Worm (Caenorhabditis elegans) whole organism, late embryonic: ENCODE results near the gene H40L08.2.

Experiments used
- C38D4.7 ChIP-seq: fragments of 200-800 bp; sonication (Bioruptor generic); optimal IDR thresholded peaks from 2 replicates; lab custom pipeline; 2018; ENCODE audit warnings: mild to moderate bottlenecking, missing genetic modification characterization, moderate library complexity, missing compliant biosample characterization
- F13H6.1 ChIP-seq: sonication (generic microtip); optimal IDR thresholded peaks from 2 replicates; lab custom pipeline; 2016; ENCODE audit warnings: missing genetic modification characterization, missing compliant biosample characterization
- K09A11.1 ChIP-seq: sonication (generic microtip); optimal IDR thresholded peaks from 2 replicates; lab custom pipeline; 2017; ENCODE audit warnings: antibody characterized with exemption, mild to moderate bottlenecking, missing genetic modification characterization, missing compliant biosample characterization; ENCODE audit not compliant: insufficient read depth
- T23F11.4 ChIP-seq: fragments of 200-800 bp; sonication (Bioruptor generic); optimal IDR thresholded peaks from 2 replicates; lab custom pipeline; 2018; ENCODE audit warnings: mild to moderate bottlenecking, missing genetic modification characterization, missing compliant biosample characterization
- Y22D7AL.16 ChIP-seq: sonication (generic microtip); optimal IDR thresholded peaks from 2 replicates; lab custom pipeline; 2016; ENCODE audit warnings: missing genetic modification characterization, missing compliant biosample characterization
- ama-1 ChIP-seq: fragments of 150-350 bp; optimal IDR thresholded peaks from 2 replicates; lab custom pipeline; 2014
- ceh-14 ChIP-seq: sonication (generic microtip); optimal IDR thresholded peaks from 2 replicates; lab custom pipeline; 2016; ENCODE audit warnings: missing genotype, missing genetic modification characterization, missing compliant biosample characterization
- ceh-18 ChIP-seq: sonication (generic microtip); optimal IDR thresholded peaks from 2 replicates; lab custom pipeline; 2016; ENCODE audit warnings: missing genetic modification characterization, missing compliant biosample characterization
- ceh-19 ChIP-seq: fragments of 200-800 bp; sonication (Bioruptor generic); optimal IDR thresholded peaks from 2 replicates; lab custom pipeline; 2018; ENCODE audit warnings: mild to moderate bottlenecking, missing genetic modification characterization, missing compliant biosample characterization
- ceh-30 ChIP-seq: fragments of 150-350 bp; optimal IDR thresholded peaks from 2 replicates; lab custom pipeline; 2014; ENCODE audit warnings: missing biosample characterization, missing genetic modification characterization
- ceh-31 ChIP-seq: sonication (generic microtip); optimal IDR thresholded peaks from 2 replicates; lab custom pipeline; 2016; ENCODE audit warnings: missing genetic modification characterization, missing compliant biosample characterization
- ceh-34 ChIP-seq: sonication (generic microtip); optimal IDR thresholded peaks from 2 replicates; lab custom pipeline; 2016; ENCODE audit warnings: mild to moderate bottlenecking, missing genetic modification characterization, missing compliant biosample characterization
- ceh-6 ChIP-seq: fragments of 200-800 bp; sonication (Bioruptor generic); optimal IDR thresholded peaks from 2 replicates; lab custom pipeline; 2018; ENCODE audit warnings: mild to moderate bottlenecking, missing genetic modification characterization, missing compliant biosample characterization
- che-1 ChIP-seq: sonication (generic microtip); optimal IDR thresholded peaks from 2 replicates; lab custom pipeline; 2016; ENCODE audit warnings: mild to moderate bottlenecking, missing genetic modification characterization, missing compliant biosample characterization
- dmd-4 ChIP-seq: sonication (generic microtip); optimal IDR thresholded peaks from 2 replicates; lab custom pipeline; 2016; ENCODE audit warnings: borderline replicate concordance, missing genetic modification characterization, missing compliant biosample characterization
- dve-1 ChIP-seq: sonication (generic microtip); optimal IDR thresholded peaks from 2 replicates; lab custom pipeline; 2017; ENCODE audit warnings: antibody characterized with exemption, mild to moderate bottlenecking, missing genetic modification characterization, missing compliant biosample characterization
- elt-2 ChIP-seq: sonication (generic microtip); optimal IDR thresholded peaks from 2 replicates; lab custom pipeline; 2016; ENCODE audit warnings: missing genetic modification reagents, missing genetic modification characterization, missing compliant biosample characterization
- elt-4 ChIP-seq: sonication (generic microtip); optimal IDR thresholded peaks from 2 replicates; lab custom pipeline; 2016; ENCODE audit warnings: missing genetic modification characterization, missing compliant biosample characterization
- ets-4 ChIP-seq: sonication (generic microtip); optimal IDR thresholded peaks from 2 replicates; lab custom pipeline; 2016; ENCODE audit warnings: missing genetic modification characterization, missing compliant biosample characterization
- fax-1 ChIP-seq: sonication (generic microtip); optimal IDR thresholded peaks from 2 replicates; lab custom pipeline; 2016; ENCODE audit warnings: missing genotype, missing genetic modification characterization, missing compliant biosample characterization
- hlh-13 ChIP-seq: fragments of 200-800 bp; sonication (Bioruptor generic); optimal IDR thresholded peaks from 2 replicates; lab custom pipeline; 2018; ENCODE audit warnings: mild to moderate bottlenecking, missing genetic modification characterization, missing compliant biosample characterization
- hlh-6 ChIP-seq: sonication (generic microtip); optimal IDR thresholded peaks from 2 replicates; lab custom pipeline; 2016; ENCODE audit warnings: missing genotype, missing genetic modification characterization, missing compliant biosample characterization
- hlh-8 ChIP-seq: sonication (generic microtip); optimal IDR thresholded peaks from 2 replicates; lab custom pipeline; 2016; ENCODE audit warnings: missing genotype, missing genetic modification characterization, missing compliant biosample characterization
- lim-6 ChIP-seq: sonication (generic microtip); optimal IDR thresholded peaks from 2 replicates; lab custom pipeline; 2016; ENCODE audit warnings: missing genetic modification characterization, missing compliant biosample characterization
- lin-11 ChIP-seq: fragments of 200-800 bp; sonication (Bioruptor generic); optimal IDR thresholded peaks from 2 replicates; lab custom pipeline; 2018; ENCODE audit warnings: mild to moderate bottlenecking, missing genetic modification characterization, missing compliant biosample characterization
- pag-3 ChIP-seq: sonication (generic microtip); optimal IDR thresholded peaks from 2 replicates; lab custom pipeline; 2016; ENCODE audit warnings: missing compliant biosample characterization, missing genetic modification characterization, borderline replicate concordance
- pax-1 ChIP-seq: fragments of 150-350 bp; optimal IDR thresholded peaks from 2 replicates; lab custom pipeline; 2014; ENCODE audit warnings: missing biosample characterization, missing genetic modification characterization
- pha-2 ChIP-seq: sonication (generic microtip); optimal IDR thresholded peaks from 2 replicates; lab custom pipeline; 2017; ENCODE audit warnings: mild to moderate bottlenecking, missing genetic modification characterization, missing compliant biosample characterization
- pha-4 ChIP-seq: fragments of 150-350 bp; optimal IDR thresholded peaks from 2 replicates; lab custom pipeline; 2018; ENCODE audit warnings: missing biosample characterization, missing genetic modification reagents, missing genetic modification characterization
- pros-1 ChIP-seq: fragments of 150-350 bp; optimal IDR thresholded peaks from 2 replicates; lab custom pipeline; 2014; ENCODE audit warnings: missing biosample characterization, missing genetic modification reagents, missing genetic modification characterization
- ref-2 ChIP-seq: sonication (generic microtip); optimal IDR thresholded peaks from 2 replicates; lab custom pipeline; 2016; ENCODE audit warnings: missing genetic modification characterization, missing compliant biosample characterization
- rnt-1 ChIP-seq: sonication (generic microtip); optimal IDR thresholded peaks from 2 replicates; lab custom pipeline; 2016; ENCODE audit warnings: missing genetic modification characterization, missing compliant biosample characterization
- ttx-3 ChIP-seq: sonication (generic microtip); optimal IDR thresholded peaks from 2 replicates; lab custom pipeline; 2016; ENCODE audit warnings: missing genetic modification reagents, missing genetic modification characterization, missing compliant biosample characterization
- unc-42 ChIP-seq: sonication (generic microtip); optimal IDR thresholded peaks from 2 replicates; lab custom pipeline; 2016; ENCODE audit warnings: missing genotype, missing genetic modification characterization, missing compliant biosample characterization
- zip-5 ChIP-seq: sonication (generic microtip); optimal IDR thresholded peaks from 2 replicates; lab custom pipeline; 2016; ENCODE audit warnings: missing genetic modification characterization, missing compliant biosample characterization
- ztf-16 ChIP-seq: sonication (generic microtip); optimal IDR thresholded peaks from 2 replicates; lab custom pipeline; 2017; ENCODE audit warnings: missing genetic modification characterization, missing compliant biosample characterization

H40L08.2 gene

DNA sequence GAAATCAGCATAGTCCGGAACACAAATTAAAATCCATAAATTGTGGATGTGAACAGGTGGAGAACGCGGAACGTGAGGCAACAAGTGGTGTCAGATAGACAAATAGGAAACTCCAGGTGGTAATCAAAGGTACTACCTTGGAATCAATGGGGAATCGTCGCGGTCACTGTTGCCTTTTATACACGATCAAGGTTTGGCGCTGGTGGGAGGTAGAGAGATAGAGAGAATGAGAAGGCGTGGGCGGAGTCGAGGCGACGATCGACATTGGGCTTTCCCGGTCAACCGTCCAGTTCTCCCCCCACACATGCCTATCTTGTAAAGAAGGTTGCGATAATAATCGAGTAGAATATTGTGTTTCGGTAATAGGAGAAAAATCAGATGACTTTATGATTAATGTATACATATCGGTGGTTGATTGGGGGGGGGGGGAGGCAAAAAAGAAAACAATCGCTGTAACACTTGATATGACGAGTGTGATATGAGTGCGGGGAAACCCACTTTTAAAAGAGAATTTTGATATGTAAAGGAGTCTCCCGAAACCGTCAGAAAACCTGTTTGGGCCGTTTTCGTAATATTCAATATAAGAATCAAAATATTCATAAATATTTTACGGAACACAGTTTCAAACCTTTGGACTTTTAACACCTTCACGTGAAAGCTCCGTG, at the start of gene H40L08.2, which contains the start of the genes H40L08.8 and H40L08.7:
TSS of gene H40L08.2 (minus strand) at position 148 of the 665 bp plus-strand sequence.
TSS of gene H40L08.8 (minus strand) at position 37 of the 665 bp plus-strand sequence.
TSS of gene H40L08.7 (minus strand) at position 148 of the 665 bp plus-strand sequence.
- TF ChIP-seq ttx-3 (no peak), hlh-13 (no peak), elt-2 (tag; lab: Kevin White, UChicago) (peak; percentile 3)

DNA sequence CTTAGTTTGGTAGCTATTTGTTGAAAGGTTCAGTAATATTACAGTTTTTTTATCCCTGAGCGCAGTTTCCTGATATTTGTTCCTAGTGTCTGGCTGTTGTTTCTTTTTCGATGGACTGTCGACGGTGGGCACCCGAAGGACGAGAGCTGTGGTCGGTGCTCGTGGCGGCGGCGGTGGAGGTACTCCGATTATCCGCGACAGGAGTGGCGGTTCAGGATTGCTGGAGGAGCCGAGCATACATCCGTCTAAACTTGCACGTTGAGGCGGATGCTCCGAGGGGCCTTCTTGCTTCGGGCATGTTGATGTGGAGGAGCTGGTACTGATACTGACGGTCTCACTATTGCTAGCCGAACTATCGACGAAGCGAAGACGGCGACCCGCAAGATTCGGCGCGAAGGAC, 49.8 kb upstream of the H40L08.2 start:
- no peak for TF ChIP-seq Y22D7AL.16 (tag; lab: Kevin White, UChicago)
- no peak for TF ChIP-seq unc-42 (tag; lab: Kevin White, UChicago)
- TF ChIP-seq pag-3: no peak
- TF ChIP-seq ceh-6: no peak
- TF ChIP-seq hlh-8 (tag; lab: Kevin White, UChicago): no peak
- TF ChIP-seq ceh-19 (GFP tag; lab: Kevin White, UChicago): no peak
- TF ChIP-seq K09A11.1 (tag; lab: Kevin White, UChicago): no peak
- TF ChIP-seq lim-6 (tag; lab: Kevin White, UChicago): no peak
- TF ChIP-seq dve-1 (tag; lab: Kevin White, UChicago): no peak
- no peak for TF ChIP-seq elt-4 (tag; lab: Kevin White, UChicago)
- no peak for TF ChIP-seq ama-1 (lab: Kevin White, UChicago)
- TF ChIP-seq ref-2 (tag; lab: Kevin White, UChicago): no peak
- TF ChIP-seq lin-11: no peak
- no peak for TF ChIP-seq hlh-6 (tag; lab: Kevin White, UChicago)
- no peak for TF ChIP-seq ceh-18 (tag; lab: Kevin White, UChicago)
- no peak for TF ChIP-seq T23F11.4 (GFP tag; lab: Kevin White, UChicago)
- no peak for TF ChIP-seq C38D4.7 (GFP tag; lab: Kevin White, UChicago)
- TF ChIP-seq, all 69 proteins: peak for 0

- TF ChIP-seq ceh-31 (tag; lab: Kevin White, UChicago) (no peak), K09A11.1 (tag; lab: Kevin White, UChicago) (no peak), pha-2 (tag; lab: Kevin White, UChicago) (no peak), F13H6.1 (no peak), hlh-13 (no peak), che-1 (tag; lab: Kevin White, UChicago) (no peak), elt-4 (tag; lab: Kevin White, UChicago) (no peak), fax-1 (tag; lab: Kevin White, UChicago) (no peak), pha-4 (tag; lab: Kevin White, UChicago) (no peak), dmd-4 (tag; lab: Kevin White, UChicago) (no peak), C38D4.7 (GFP tag; lab: Kevin White, UChicago) (no peak), ref-2 (tag; lab: Kevin White, UChicago) (no peak)
- TF ChIP-seq, all 69 proteins: peak for 0
These were observed 49.2 kb upstream of the H40L08.2 start for ce11 chrX:15126736-15127135.

ce11 chrX:15125138-15125537, 47.6 kb upstream of the H40L08.2 start:
- TF ChIP-seq ceh-14 (no peak), ref-2 (tag; lab: Kevin White, UChicago) (no peak), ceh-30 (tag; lab: Kevin White, UChicago) (no peak), unc-42 (tag; lab: Kevin White, UChicago) (peak; percentile 69), hlh-13 (no peak), F13H6.1 (no peak)
- TF ChIP-seq, all 69 proteins: peak for 1

DNA sequence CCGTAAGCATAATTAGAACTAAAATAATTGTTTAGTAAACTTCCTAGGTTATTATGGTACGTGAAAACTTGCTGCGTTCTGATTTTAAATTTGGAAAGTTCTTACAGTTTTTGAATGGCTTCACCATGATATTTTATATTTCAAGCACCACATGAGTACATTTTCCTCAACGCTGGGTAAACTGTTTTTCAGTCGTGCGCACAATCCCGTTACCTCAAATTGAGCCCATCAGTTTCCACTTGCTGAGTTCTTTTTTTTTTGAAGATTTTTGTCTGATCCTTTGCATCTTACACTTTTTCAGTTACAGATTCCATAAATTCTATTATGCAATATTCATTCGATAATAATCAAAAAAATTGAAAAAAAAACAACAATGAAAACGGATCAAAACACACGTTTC, 43.0 kb upstream of the H40L08.2 start:
- TF ChIP-seq ceh-14 (no peak), pax-1 (tag; lab: Kevin White, UChicago) (no peak), lim-6 (tag; lab: Kevin White, UChicago) (no peak), ztf-16 (no peak), ceh-34 (no peak), rnt-1 (tag; lab: Kevin White, UChicago) (no peak), pros-1 (tag; lab: Kevin White, UChicago) (no peak), ets-4 (no peak), ref-2 (tag; lab: Kevin White, UChicago) (no peak), unc-42 (tag; lab: Kevin White, UChicago) (no peak), zip-5 (no peak)
